Worm (Caenorhabditis elegans) whole organism, L4 larva: ENCODE data around the gene fat-7.

ENCODE experiments used
- F26F4.8 ChIP-seq: fragments of 200-800 bp; sonication (Bioruptor generic); conservative IDR thresholded peaks from 2 replicates; pipeline ENCODE4 v1.3.6; 2022; ENCODE audit warnings: missing genetic modification characterization, missing compliant biosample characterization
- F37D6.2 ChIP-seq: sonication (generic microtip); optimal IDR thresholded peaks from 2 replicates; lab custom pipeline; 2016; ENCODE audit warnings: mild to moderate bottlenecking, missing genetic modification characterization, missing compliant biosample characterization
- F44E2.7 ChIP-seq: fragments of 200-800 bp; sonication (Bioruptor generic); IDR thresholded peaks from 2 replicates; pipeline ENCODE4 v2.1.2; 2022; ENCODE audit warnings: missing genetic modification characterization, missing compliant biosample characterization
- F49E8.2 ChIP-seq: sonication (generic microtip); optimal IDR thresholded peaks from 2 replicates; lab custom pipeline; 2016; ENCODE audit warnings: missing compliant biosample characterization, mild to moderate bottlenecking, missing genetic modification characterization, borderline replicate concordance
- R02D3.7 ChIP-seq: fragments of 150-350 bp; sonication (generic microtip); optimal IDR thresholded peaks from 3 replicates; lab custom pipeline; 2014; ENCODE audit warnings: missing biosample characterization, missing genetic modification characterization
- Y105C5A.15 ChIP-seq: fragments of 200-800 bp; sonication (Bioruptor generic); IDR thresholded peaks from 2 replicates; pipeline ENCODE4 v1.3.6; 2022; ENCODE audit warnings: missing genetic modification characterization, missing compliant biosample characterization
- Y75B8A.6 ChIP-seq: fragments of 200-800 bp; sonication (Bioruptor generic); IDR thresholded peaks from 2 replicates; pipeline ENCODE4 v1.3.6; 2022; ENCODE audit warnings: missing genetic modification reagents, missing genetic modification characterization, missing compliant biosample characterization
- ZK546.5 ChIP-seq, 2 experiments: sonication (generic microtip); optimal IDR thresholded peaks; 2 replicates each; lab custom pipeline; 2017; ENCODE audit warnings: missing biosample characterization in 2 of 2, missing genetic modification characterization in 2 of 2
- aha-1 ChIP-seq: fragments of 150-350 bp; peaks from one replicate; lab custom pipeline; 2014; ENCODE audit warnings: missing biosample characterization, missing genetic modification characterization
- attf-4 ChIP-seq: sonication (generic microtip); optimal IDR thresholded peaks from 3 replicates; lab custom pipeline; 2017; ENCODE audit warnings: missing biosample characterization, missing genetic modification characterization
- ceh-44 ChIP-seq: fragments of 200-800 bp; sonication (Bioruptor generic); IDR thresholded peaks from 2 replicates; pipeline ENCODE4 v1.3.6; 2022; ENCODE audit warnings: missing genetic modification reagents, missing genetic modification characterization, missing compliant biosample characterization
- ceh-82 ChIP-seq: sonication (generic microtip); optimal IDR thresholded peaks from 2 replicates; lab custom pipeline; 2017; ENCODE audit warnings: missing biosample characterization, missing genetic modification characterization
- ces-1 ChIP-seq: fragments of 150-350 bp; sonication (generic microtip); optimal IDR thresholded peaks from 4 replicates; lab custom pipeline; 2014; ENCODE audit warnings: missing biosample characterization, missing genetic modification reagents, missing genetic modification characterization
- cey-2 ChIP-seq: sonication (generic microtip); optimal IDR thresholded peaks from 3 replicates; lab custom pipeline; 2017; ENCODE audit warnings: missing genetic modification characterization, mild to moderate bottlenecking, missing compliant biosample characterization, antibody characterized with exemption, borderline replicate concordance; ENCODE audit not compliant: insufficient read depth
- daf-19 ChIP-seq: fragments of 200-800 bp; sonication (Bioruptor generic); conservative IDR thresholded peaks from 2 replicates; pipeline ENCODE4 v1.3.6; 2022; ENCODE audit warnings: missing genetic modification characterization, missing compliant biosample characterization
- dmd-8 ChIP-seq: fragments of 200-800 bp; sonication (Bioruptor generic); IDR thresholded peaks from 2 replicates; pipeline ENCODE4 v1.3.6; 2022; ENCODE audit warnings: missing genetic modification characterization, missing compliant biosample characterization
- dpl-1 ChIP-seq: fragments of 150-350 bp; optimal IDR thresholded peaks from 2 replicates; lab custom pipeline; 2014; ENCODE audit warnings: missing biosample characterization, missing genetic modification reagents, missing genetic modification characterization
- fkh-10 ChIP-seq: fragments of 150-350 bp; optimal IDR thresholded peaks from 2 replicates; lab custom pipeline; 2014; ENCODE audit warnings: missing biosample characterization, missing genetic modification reagents, missing genetic modification characterization
- gei-8 ChIP-seq: fragments of 200-800 bp; sonication (Bioruptor generic); optimal IDR thresholded peaks from 2 replicates; lab custom pipeline; 2018; ENCODE audit warnings: mild to moderate bottlenecking, missing genetic modification characterization, missing compliant biosample characterization
- hif-1 ChIP-seq, 2 experiments: sonication (generic microtip); optimal IDR thresholded peaks; 2 replicates each; lab custom pipeline; 2016 to 2017; ENCODE audit warnings: missing compliant biosample characterization in 2 of 2, missing genetic modification characterization in 2 of 2, missing genetic modification reagents in 2 of 2, missing genotype in 2 of 2, mild to moderate bottlenecking in 1 of 2
- hlh-11 ChIP-seq: fragments of 200-800 bp; sonication (Bioruptor generic); optimal IDR thresholded peaks from 2 replicates; lab custom pipeline; 2018; ENCODE audit warnings: mild to moderate bottlenecking, missing genetic modification characterization, missing compliant biosample characterization
- hlh-30 ChIP-seq: sonication (generic microtip); optimal IDR thresholded peaks from 2 replicates; lab custom pipeline; 2017; ENCODE audit warnings: antibody characterized with exemption, mild to moderate bottlenecking, missing genetic modification characterization, missing compliant biosample characterization; ENCODE audit not compliant: insufficient read depth
- jun-1 ChIP-seq: fragments of 150-350 bp; optimal IDR thresholded peaks from 2 replicates; lab custom pipeline; 2014; ENCODE audit warnings: missing biosample characterization, missing genetic modification reagents, missing genetic modification characterization
- lim-7 ChIP-seq: fragments of 200-800 bp; sonication (Bioruptor generic); IDR thresholded peaks from 2 replicates; pipeline ENCODE4 v1.3.6; 2022; ENCODE audit warnings: missing genetic modification characterization, missing compliant biosample characterization
- lin-13 ChIP-seq: fragments of 150-350 bp; optimal IDR thresholded peaks from 2 replicates; lab custom pipeline; 2014; ENCODE audit warnings: missing biosample characterization, missing genetic modification reagents, missing genetic modification characterization
- lin-15B ChIP-seq: fragments of 150-350 bp; sonication (generic microtip); optimal IDR thresholded peaks from 3 replicates; lab custom pipeline; 2014; ENCODE audit warnings: missing biosample characterization, missing genetic modification characterization
- lin-29 ChIP-seq: fragments of 200-800 bp; sonication (Bioruptor generic); IDR thresholded peaks from 2 replicates; pipeline ENCODE4 v1.3.6; 2022; ENCODE audit warnings: missing genetic modification reagents, missing genetic modification characterization, missing compliant biosample characterization
- madf-5 ChIP-seq, 2 experiments: fragments of 200-800 bp; sonication (Bioruptor generic); IDR thresholded peaks; 2 replicates each; pipeline ENCODE4 v1.3.6; 2022; ENCODE audit warnings: missing compliant biosample characterization in 2 of 2, missing genetic modification characterization in 2 of 2
- madf-9 ChIP-seq: fragments of 200-800 bp; sonication (Bioruptor generic); conservative IDR thresholded peaks from 2 replicates; pipeline ENCODE4 v1.3.6; 2022; ENCODE audit warnings: missing genetic modification reagents, missing genetic modification characterization, missing compliant biosample characterization
- mep-1 ChIP-seq: fragments of 150-350 bp; sonication (generic microtip); optimal IDR thresholded peaks from 3 replicates; lab custom pipeline; 2014; ENCODE audit warnings: missing biosample characterization, missing genetic modification characterization
- mes-2 ChIP-seq: sonication (generic microtip); optimal IDR thresholded peaks from 2 replicates; lab custom pipeline; 2016; ENCODE audit warnings: missing genotype, mild to moderate bottlenecking, missing genetic modification characterization, missing compliant biosample characterization; ENCODE audit not compliant: poor library complexity, severe bottlenecking
- mxl-2 ChIP-seq: fragments of 200-800 bp; sonication (Bioruptor generic); conservative IDR thresholded peaks from 2 replicates; pipeline ENCODE4 v1.3.6; 2022; ENCODE audit warnings: missing genetic modification reagents, missing genetic modification characterization, missing compliant biosample characterization
- nhr-11 ChIP-seq: fragments of 150-350 bp; optimal IDR thresholded peaks from 2 replicates; lab custom pipeline; 2014; ENCODE audit warnings: missing biosample characterization, missing genetic modification characterization
- nhr-237 ChIP-seq: sonication (generic microtip); optimal IDR thresholded peaks from 2 replicates; lab custom pipeline; 2017; ENCODE audit warnings: missing biosample characterization, missing genetic modification characterization
- nhr-25 ChIP-seq: sonication (generic microtip); optimal IDR thresholded peaks from 2 replicates; lab custom pipeline; 2017; ENCODE audit warnings: missing genetic modification characterization, mild to moderate bottlenecking, missing compliant biosample characterization, antibody characterized with exemption, moderate library complexity, borderline replicate concordance; ENCODE audit not compliant: insufficient read depth
- nhr-28 ChIP-seq: fragments of 150-350 bp; optimal IDR thresholded peaks from 2 replicates; lab custom pipeline; 2014; ENCODE audit warnings: missing biosample characterization, missing genetic modification characterization
- nhr-41 ChIP-seq: fragments of 200-800 bp; sonication (Bioruptor generic); IDR thresholded peaks from 2 replicates; pipeline ENCODE4 v1.3.6; 2022; ENCODE audit warnings: missing genetic modification reagents, missing genetic modification characterization, missing compliant biosample characterization
- nhr-42 ChIP-seq: fragments of 200-800 bp; sonication (Bioruptor generic); IDR thresholded peaks from 2 replicates; pipeline ENCODE4 v1.3.6; 2022; ENCODE audit warnings: missing genetic modification characterization, missing compliant biosample characterization
- nhr-6 ChIP-seq: fragments of 150-350 bp; optimal IDR thresholded peaks from 2 replicates; lab custom pipeline; 2014; ENCODE audit warnings: missing biosample characterization, missing genetic modification characterization
- nhr-76 ChIP-seq: fragments of 150-350 bp; optimal IDR thresholded peaks from 2 replicates; lab custom pipeline; 2014; ENCODE audit warnings: missing biosample characterization, missing genetic modification characterization
- nhr-77 ChIP-seq: fragments of 150-350 bp; optimal IDR thresholded peaks from 2 replicates; lab custom pipeline; 2014; ENCODE audit warnings: missing biosample characterization, missing genetic modification characterization
- saeg-2 ChIP-seq: fragments of 200-800 bp; sonication (Bioruptor generic); IDR thresholded peaks from 2 replicates; pipeline ENCODE4 v1.3.6; 2022; ENCODE audit warnings: missing genetic modification reagents, missing genetic modification characterization, missing compliant biosample characterization
- snpc-4 ChIP-seq: fragments of 150-350 bp; optimal IDR thresholded peaks from 2 replicates; lab custom pipeline; 2014; ENCODE audit warnings: missing biosample characterization, missing genetic modification characterization
- spr-3 ChIP-seq: fragments of 200-800 bp; sonication (Bioruptor generic); optimal IDR thresholded peaks from 2 replicates; lab custom pipeline; 2018; ENCODE audit warnings: mild to moderate bottlenecking, missing genetic modification characterization, missing compliant biosample characterization
- zfp-2 ChIP-seq: sonication (generic microtip); optimal IDR thresholded peaks from 2 replicates; lab custom pipeline; 2016; ENCODE audit warnings: mild to moderate bottlenecking, missing genetic modification characterization, missing compliant biosample characterization
- zip-11 ChIP-seq: fragments of 200-800 bp; sonication (Bioruptor generic); IDR thresholded peaks from 2 replicates; pipeline ENCODE4 v1.3.6; 2022; ENCODE audit warnings: missing genetic modification characterization, missing compliant biosample characterization
- zip-2 ChIP-seq: fragments of 150-350 bp; optimal IDR thresholded peaks from 2 replicates; lab custom pipeline; 2014; ENCODE audit warnings: missing biosample characterization, missing genetic modification characterization
- ztf-11 ChIP-seq: fragments of 150-350 bp; optimal IDR thresholded peaks from 2 replicates; lab custom pipeline; 2014; ENCODE audit warnings: missing biosample characterization, missing genetic modification characterization

fat-7 gene

ce11 chrV:7198403-7198802, 45.5 kb upstream of the fat-7 start (continued):
- no peak for TF ChIP-seq fkh-10 (GFP tag; lab: Kevin White, UChicago)
- TF ChIP-seq madf-9 (GFP tag; lab: Robert Waterston, UW), result no peak
- TF ChIP-seq ZK546.5 (tag; optimal IDR thresholded peaks at IDR 0.05; lab: Kevin White, UChicago), result no peak
- no peak; the same call in 1 of the 2 replicates for TF ChIP-seq mxl-2 (GFP tag; lab: Robert Waterston, UW)
- TF ChIP-seq F49E8.2 (tag; lab: Kevin White, UChicago), result no peak
- TF ChIP-seq madf-5 (GFP tag; IDR thresholded peaks at IDR 0.05; lab: Robert Waterston, UW), result no peak
- no peak for TF ChIP-seq nhr-237 (tag; lab: Kevin White, UChicago)
- no peak for TF ChIP-seq lin-15B
- TF ChIP-seq nhr-28 (tag; lab: Kevin White, UChicago), result peak; percentile 86
- no peak for TF ChIP-seq ceh-44 (GFP tag; lab: Robert Waterston, UW)
- TF ChIP-seq nhr-77 (tag; lab: Kevin White, UChicago), result peak; percentile 39
- 0 out of 2 replicates have a peak, but pooled peaks have one; percentile 45 for TF ChIP-seq nhr-41 (GFP tag; lab: Robert Waterston, UW)
- no peak for TF ChIP-seq lim-7
- no peak for TF ChIP-seq ceh-82 (tag; lab: Kevin White, UChicago)
- peak; percentile 23 for TF ChIP-seq gei-8
- no peak for TF ChIP-seq attf-4 (tag; lab: Kevin White, UChicago)
- TF ChIP-seq R02D3.7 (tag; lab: Kevin White, UChicago), result no peak
- no peak for TF ChIP-seq nhr-11
- no peak for TF ChIP-seq cey-2 (tag; lab: Kevin White, UChicago)
- no peak for TF ChIP-seq ztf-11 (tag; lab: Kevin White, UChicago)
- TF ChIP-seq nhr-6, result no peak
- TF ChIP-seq hif-1 (tag; optimal IDR thresholded peaks at IDR 0.05; lab: Kevin White, UChicago), result no peak
- TF ChIP-seq zip-11 (GFP tag; lab: Robert Waterston, UW), result no peak
- TF ChIP-seq F37D6.2 (tag; lab: Kevin White, UChicago), result no peak
- TF ChIP-seq dpl-1 (GFP tag; lab: Kevin White, UChicago), result no peak
- no peak for TF ChIP-seq nhr-25 (tag; lab: Kevin White, UChicago)
- no peak for TF ChIP-seq nhr-76
- no peak for TF ChIP-seq zip-2

ce11 chrV:7197036-7197435, 44.1 kb upstream of the fat-7 start:
- no peak for TF ChIP-seq zfp-2 (tag; lab: Kevin White, UChicago)
- TF ChIP-seq Y105C5A.15, result no peak
- no peak for TF ChIP-seq dmd-8 (GFP tag; lab: Robert Waterston, UW)
- no peak for TF ChIP-seq ZK546.5 (tag; optimal IDR thresholded peaks at IDR 0.05; lab: Kevin White, UChicago)
- TF ChIP-seq nhr-42 (GFP tag; lab: Robert Waterston, UW), result 0 out of 2 replicates have a peak, but pooled peaks have one; percentile 20
- 0 out of 2 replicates have a peak, but pooled peaks have one; percentile 49 for TF ChIP-seq lim-7
- no peak for TF ChIP-seq daf-19
- no peak for TF ChIP-seq ces-1 (GFP tag; lab: Kevin White, UChicago)
- no peak for TF ChIP-seq mes-2 (tag; lab: Kevin White, UChicago)
- TF ChIP-seq fkh-10 (GFP tag; lab: Kevin White, UChicago), result no peak

ce11 chrV:7196498-7196966, 43.6 kb upstream of the fat-7 start, which contains the start of gene F09G2.2:
Gene F09G2.2, plus strand, starts transcription at chrV:7196916.
- TF ChIP-seq aha-1 (peak; percentile 99), fkh-10 (GFP tag; lab: Kevin White, UChicago) (peak; percentile 70), F44E2.7 (GFP tag; lab: Robert Waterston, UW) (no peak), mep-1 (tag; lab: Kevin White, UChicago) (peak; percentile 90), attf-4 (tag; lab: Kevin White, UChicago) (no peak), jun-1 (peak; percentile 76), saeg-2 (GFP tag; lab: Robert Waterston, UW) (no peak), F26F4.8 (GFP tag; lab: Robert Waterston, UW) (no peak), spr-3 (GFP tag; lab: Kevin White, UChicago) (peak; percentile 46), nhr-25 (tag; lab: Kevin White, UChicago) (peak; percentile 88), snpc-4 (tag; lab: Kevin White, UChicago) (peak; percentile 24), hif-1 (tag; optimal IDR thresholded peaks at IDR 0.05; lab: Kevin White, UChicago) (peak in 1 of 2 experiments; percentile 78), nhr-11 (peak; percentile 92), Y75B8A.6 (GFP tag; lab: Robert Waterston, UW) (no peak), lin-29 (GFP tag; lab: Robert Waterston, UW) (peak; percentile 80; the same call in 1 of the 2 replicates), zip-2 (peak; percentile 49), hlh-30 (tag; lab: Kevin White, UChicago) (peak; percentile 83), mxl-2 (GFP tag; lab: Robert Waterston, UW) (0 out of 2 replicates have a peak, but pooled peaks have one; percentile 36), lin-13 (peak; percentile 90), hlh-11 (tag; lab: Kevin White, UChicago) (peak; percentile 94)
